Fruit fly (Drosophila melanogaster): Measurements from ENCODE around the gene Nelf-E.

dm6 chr3L:8628964-8629363 lies 28.3 kb upstream of the Nelf-E start:
- TF ChIP-seq Hr78 (GFP tag; optimal IDR thresholded peaks at IDR 0.05), result no peak
- no peak for TF ChIP-seq Mio (GFP tag; optimal IDR thresholded peaks at IDR 0.05)
- no peak for TF ChIP-seq Myc (optimal IDR thresholded peaks at IDR 0.05)
- TF ChIP-seq lola (GFP tag; optimal IDR thresholded peaks at IDR 0.05), result no peak
- no peak for TF ChIP-seq dl (GFP tag; optimal IDR thresholded peaks at IDR 0.05; ENCODE audit: insufficient read depth in 1 of 2, partially characterized antibody in 2 of 2)
- TF ChIP-seq usp (GFP tag; optimal IDR thresholded peaks at IDR 0.05), result no peak
